Worm (Caenorhabditis elegans) whole organism, L4 larva: ENCODE results near the gene hpo-28.

Experiments used
- ceh-62 ChIP-seq: sonication (generic microtip); optimal IDR thresholded peaks from 2 replicates; lab custom pipeline; 2017; ENCODE audit warnings: missing biosample characterization, missing genetic modification characterization
- nhr-6 ChIP-seq: fragments of 150-350 bp; optimal IDR thresholded peaks from 2 replicates; lab custom pipeline; 2014; ENCODE audit warnings: missing biosample characterization, missing genetic modification characterization
- zag-1 ChIP-seq: fragments of 150-350 bp; optimal IDR thresholded peaks from 2 replicates; lab custom pipeline; 2014; ENCODE audit warnings: missing biosample characterization, missing genetic modification characterization

DNA sequence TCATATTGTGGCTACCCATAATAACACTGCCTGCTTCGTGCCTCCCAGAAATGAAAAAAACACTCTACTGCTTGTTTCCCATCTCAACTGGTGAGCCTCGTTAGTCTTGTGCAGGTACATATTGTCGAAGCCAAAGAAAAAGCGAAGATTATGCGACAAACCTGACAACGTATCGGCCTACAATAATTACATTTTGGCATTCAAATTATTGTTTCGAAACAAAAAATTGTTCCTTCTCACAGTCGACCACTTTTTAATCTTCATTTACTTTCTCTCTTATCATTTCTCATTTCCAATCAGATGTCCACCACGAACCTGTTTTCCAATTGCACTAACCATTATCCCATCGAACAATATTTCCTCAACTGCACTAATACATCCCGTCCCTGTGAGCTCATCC is 34.0 kb upstream of the hpo-28 start, which contains the start of gene B0244.15:
- no peak for TF ChIP-seq zag-1 (tag; lab: Kevin White, UChicago)
- TF ChIP-seq nhr-6 (tag; lab: Kevin White, UChicago): no peak
- no peak for TF ChIP-seq ceh-62 (tag; lab: Kevin White, UChicago)
